Worm (Caenorhabditis elegans) whole organism, L1 larva: Measurements from ENCODE around the gene mks-1.

Experiments
- F16B12.6 ChIP-seq: fragments of 150-350 bp; optimal IDR thresholded peaks from 2 replicates; lab custom pipeline; 2014; ENCODE audit warnings: missing biosample characterization, missing genetic modification characterization
- aly-2 ChIP-seq: fragments of 150-350 bp; optimal IDR thresholded peaks from 2 replicates; lab custom pipeline; 2014; ENCODE audit warnings: missing biosample characterization, missing genetic modification characterization
- ama-1 ChIP-seq: fragments of 150-350 bp; optimal IDR thresholded peaks from 2 replicates; lab custom pipeline; 2014
- blmp-1 ChIP-seq: fragments of 150-350 bp; optimal IDR thresholded peaks from 2 replicates; lab custom pipeline; 2014; ENCODE audit warnings: missing biosample characterization, missing genetic modification characterization
- ceh-63 ChIP-seq: fragments of 200-800 bp; sonication (Bioruptor generic); optimal IDR thresholded peaks from 2 replicates; lab custom pipeline; 2018; ENCODE audit warnings: mild to moderate bottlenecking, missing genetic modification characterization, missing compliant biosample characterization
- ceh-8 ChIP-seq: fragments of 200-800 bp; sonication (Bioruptor generic); optimal IDR thresholded peaks from 2 replicates; lab custom pipeline; 2018; ENCODE audit warnings: mild to moderate bottlenecking, missing genetic modification characterization, moderate library complexity, missing compliant biosample characterization
- ceh-82 ChIP-seq, 3 experiments: fragments of 150-350 bp in 1 of 3; sonication (generic microtip) in 2 of 3; optimal IDR thresholded peaks; 2 replicates each; lab custom pipeline; 2014 to 2017; ENCODE audit warnings: missing biosample characterization in 3 of 3, missing genetic modification characterization in 3 of 3
- ceh-90 ChIP-seq: sonication (generic microtip); optimal IDR thresholded peaks from 2 replicates; lab custom pipeline; 2016; ENCODE audit warnings: missing genetic modification characterization, missing compliant biosample characterization
- ces-1 ChIP-seq: fragments of 150-350 bp; optimal IDR thresholded peaks from 2 replicates; lab custom pipeline; 2014; ENCODE audit warnings: missing biosample characterization, missing genetic modification reagents, missing genetic modification characterization
- dpl-1 ChIP-seq, 3 experiments: fragments of 150-350 bp in 2 of 3; sonication (generic microtip) in 1 of 3; optimal IDR thresholded peaks; 2 replicates each; lab custom pipeline; 2014 to 2017; ENCODE audit warnings: missing biosample characterization in 3 of 3, missing genetic modification characterization in 3 of 3, missing genetic modification reagents in 3 of 3
- egl-27 ChIP-seq, 2 experiments: fragments of 150-350 bp in 1 of 2; sonication (generic microtip); optimal IDR thresholded peaks; 3 replicates each; lab custom pipeline; 2017 to 2018; ENCODE audit warnings: missing biosample characterization in 2 of 2, missing genetic modification characterization in 2 of 2, missing genetic modification reagents in 2 of 2
- elt-3 ChIP-seq, 6 experiments: fragments of 150-350 bp in 1 of 6; sonication (generic microtip); optimal IDR thresholded peaks; 2 replicates each; lab custom pipeline; 2017 to 2018; ENCODE audit warnings: missing biosample characterization in 6 of 6, missing genetic modification characterization in 6 of 6, inconsistent platforms in 1 of 6
- fos-1 ChIP-seq: fragments of 150-350 bp; optimal IDR thresholded peaks from 2 replicates; lab custom pipeline; 2014; ENCODE audit warnings: missing biosample characterization, missing genetic modification characterization
- grh-1 ChIP-seq: fragments of 200-800 bp; sonication (Bioruptor generic); IDR thresholded peaks from 2 replicates; pipeline ENCODE4 v1.3.6; 2022; ENCODE audit warnings: missing genetic modification reagents, missing genetic modification characterization, missing compliant biosample characterization
- hlh-17 ChIP-seq: fragments of 200-800 bp; sonication (Bioruptor generic); optimal IDR thresholded peaks from 2 replicates; lab custom pipeline; 2018; ENCODE audit warnings: missing genetic modification characterization, mild to moderate bottlenecking, missing compliant biosample characterization, moderate library complexity, borderline replicate concordance
- hlh-4 ChIP-seq: sonication (generic microtip); optimal IDR thresholded peaks from 2 replicates; lab custom pipeline; 2016; ENCODE audit warnings: mild to moderate bottlenecking, missing genetic modification characterization, missing compliant biosample characterization
- isw-1 ChIP-seq: fragments of 200-800 bp; sonication (Bioruptor generic); IDR thresholded peaks from 2 replicates; pipeline ENCODE4 v1.3.6; 2022; ENCODE audit warnings: missing genetic modification characterization, missing compliant biosample characterization
- lin-15B ChIP-seq: fragments of 150-350 bp; sonication (generic microtip); optimal IDR thresholded peaks from 3 replicates; lab custom pipeline; 2014; ENCODE audit warnings: missing biosample characterization, missing genetic modification characterization
- lin-39 ChIP-seq: fragments of 150-350 bp; optimal IDR thresholded peaks from 2 replicates; lab custom pipeline; 2014; ENCODE audit warnings: missing biosample characterization, missing genetic modification reagents, missing genetic modification characterization
- lir-3 ChIP-seq: sonication (generic microtip); optimal IDR thresholded peaks from 2 replicates; lab custom pipeline; 2016; ENCODE audit warnings: mild to moderate bottlenecking, missing genetic modification characterization, moderate library complexity, missing compliant biosample characterization; ENCODE audit not compliant: poor library complexity
- mab-9 ChIP-seq: fragments of 200-800 bp; sonication (Bioruptor generic); IDR thresholded peaks from 2 replicates; pipeline ENCODE4 v1.3.6; 2022; ENCODE audit warnings: missing genetic modification reagents, missing genetic modification characterization, missing compliant biosample characterization
- mef-2 ChIP-seq: fragments of 150-350 bp; optimal IDR thresholded peaks from 2 replicates; lab custom pipeline; 2014; ENCODE audit warnings: missing biosample characterization, missing genetic modification characterization
- mep-1 ChIP-seq: fragments of 150-350 bp; optimal IDR thresholded peaks from 2 replicates; lab custom pipeline; 2014; ENCODE audit warnings: missing biosample characterization, missing genetic modification characterization
- nhr-20 ChIP-seq: sonication (generic microtip); optimal IDR thresholded peaks from 2 replicates; lab custom pipeline; 2016; ENCODE audit warnings: mild to moderate bottlenecking, missing genetic modification characterization, missing compliant biosample characterization
- nhr-237 ChIP-seq: fragments of 150-350 bp; optimal IDR thresholded peaks from 2 replicates; lab custom pipeline; 2014; ENCODE audit warnings: missing biosample characterization, missing genetic modification characterization
- nhr-47 ChIP-seq: sonication (generic microtip); optimal IDR thresholded peaks from 2 replicates; lab custom pipeline; 2016; ENCODE audit warnings: mild to moderate bottlenecking, missing genetic modification characterization, moderate library complexity, missing compliant biosample characterization
- nhr-76 ChIP-seq: sonication (generic microtip); optimal IDR thresholded peaks from 2 replicates; lab custom pipeline; 2017; ENCODE audit warnings: missing biosample characterization, missing genetic modification characterization
- nhr-77 ChIP-seq: fragments of 150-350 bp; optimal IDR thresholded peaks from 2 replicates; lab custom pipeline; 2014; ENCODE audit warnings: missing biosample characterization, missing genetic modification characterization
- nhr-84 ChIP-seq: sonication (generic microtip); optimal IDR thresholded peaks from 2 replicates; lab custom pipeline; 2017; ENCODE audit warnings: missing biosample characterization, missing genetic modification characterization
- nhr-90 ChIP-seq: sonication (generic microtip); optimal IDR thresholded peaks from 2 replicates; lab custom pipeline; 2016; ENCODE audit warnings: mild to moderate bottlenecking, missing genetic modification characterization, missing compliant biosample characterization; ENCODE audit not compliant: poor library complexity
- pag-3 ChIP-seq: sonication (generic microtip); optimal IDR thresholded peaks from 2 replicates; lab custom pipeline; 2017; ENCODE audit warnings: missing genetic modification characterization, mild to moderate bottlenecking, missing compliant biosample characterization, antibody characterized with exemption, borderline replicate concordance; ENCODE audit not compliant: insufficient read depth
- pax-3 ChIP-seq: fragments of 200-800 bp; sonication (Bioruptor generic); optimal IDR thresholded peaks from 2 replicates; lab custom pipeline; 2018; ENCODE audit warnings: mild to moderate bottlenecking, missing genetic modification characterization, moderate library complexity, missing compliant biosample characterization
- snu-23 ChIP-seq: sonication (generic microtip); optimal IDR thresholded peaks from 2 replicates; lab custom pipeline; 2016; ENCODE audit warnings: missing genetic modification characterization, missing compliant biosample characterization
- tlp-1 ChIP-seq: fragments of 150-350 bp; optimal IDR thresholded peaks from 2 replicates; lab custom pipeline; 2014; ENCODE audit warnings: missing biosample characterization, missing genetic modification characterization
- unc-98 ChIP-seq: fragments of 200-800 bp; sonication (Bioruptor generic); IDR thresholded peaks from 2 replicates; pipeline ENCODE4 v1.3.6; 2022; ENCODE audit warnings: missing genetic modification characterization, missing compliant biosample characterization
- vab-15 ChIP-seq: sonication (generic microtip); optimal IDR thresholded peaks from 2 replicates; lab custom pipeline; 2017; ENCODE audit warnings: missing genotype, mild to moderate bottlenecking, missing genetic modification characterization, missing compliant biosample characterization
- xbp-1 ChIP-seq: sonication (generic microtip); optimal IDR thresholded peaks from 2 replicates; lab custom pipeline; 2016; ENCODE audit warnings: missing genetic modification characterization, missing compliant biosample characterization
- ztf-4 ChIP-seq: fragments of 150-350 bp; optimal IDR thresholded peaks from 2 replicates; lab custom pipeline; 2014; ENCODE audit warnings: missing biosample characterization, missing genetic modification characterization

mks-1 gene

DNA sequence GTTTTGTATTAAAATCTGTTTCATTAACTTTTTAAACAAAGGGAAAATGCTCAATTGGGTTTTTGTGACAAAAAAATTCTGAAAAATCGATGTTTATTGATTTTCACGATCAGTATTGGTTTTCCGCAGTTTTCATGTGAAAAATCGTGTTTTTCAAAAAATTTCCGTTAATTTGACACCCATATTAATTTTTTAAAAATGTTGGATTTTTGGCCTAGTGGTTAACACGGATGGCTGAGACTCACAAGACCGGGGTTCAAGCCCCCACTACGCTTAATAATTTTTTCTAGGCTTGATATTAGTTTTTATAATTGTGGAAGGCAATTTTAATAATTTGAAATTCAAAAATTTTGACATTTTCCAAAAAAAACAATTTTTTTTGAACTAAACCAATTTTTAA is 4.6 kb downstream of the mks-1 start:
- no peak for TF ChIP-seq dpl-1 (GFP tag; optimal IDR thresholded peaks at IDR 0.05; lab: Kevin White, UChicago)
- TF ChIP-seq pag-3 = no peak
- no peak for TF ChIP-seq mab-9 (GFP tag; lab: Robert Waterston, UW)
- TF ChIP-seq vab-15 (tag; lab: Kevin White, UChicago) = no peak
- TF ChIP-seq lin-15B (tag; lab: Kevin White, UChicago) = no peak
- no peak for TF ChIP-seq lir-3 (tag; lab: Kevin White, UChicago)
- no peak for TF ChIP-seq snu-23 (GFP tag; lab: Kevin White, UChicago)
- TF ChIP-seq nhr-47 (tag; lab: Kevin White, UChicago) = no peak
- TF ChIP-seq nhr-237 = no peak
- no peak for TF ChIP-seq nhr-76 (tag; lab: Kevin White, UChicago)
- TF ChIP-seq, all 84 proteins: peak for 0

ce11 chrIII:3191195-3191594 is 5.1 kb downstream of the mks-1 start, which contains the start of gene R148.8:
R148.8 (plus strand) TSS chrIII:3191495.
- TF ChIP-seq nhr-90 (tag; lab: Kevin White, UChicago) (no peak), nhr-20 (no peak), mef-2 (tag; lab: Kevin White, UChicago) (no peak), isw-1 (GFP tag; lab: Robert Waterston, UW) (no peak), ces-1 (GFP tag; lab: Kevin White, UChicago) (no peak), ceh-63 (no peak), nhr-84 (tag; lab: Kevin White, UChicago) (no peak), tlp-1 (no peak), egl-27 (tag; optimal IDR thresholded peaks at IDR 0.05; lab: Kevin White, UChicago) (no peak), pax-3 (tag; lab: Kevin White, UChicago) (no peak), aly-2 (tag; lab: Kevin White, UChicago) (no peak), unc-98 (GFP tag; lab: Robert Waterston, UW) (no peak), fos-1 (tag; lab: Kevin White, UChicago) (no peak), lir-3 (tag; lab: Kevin White, UChicago) (no peak), ceh-82 (tag; optimal IDR thresholded peaks at IDR 0.05; lab: Kevin White, UChicago) (no peak), blmp-1 (no peak), nhr-237 (no peak)

DNA sequence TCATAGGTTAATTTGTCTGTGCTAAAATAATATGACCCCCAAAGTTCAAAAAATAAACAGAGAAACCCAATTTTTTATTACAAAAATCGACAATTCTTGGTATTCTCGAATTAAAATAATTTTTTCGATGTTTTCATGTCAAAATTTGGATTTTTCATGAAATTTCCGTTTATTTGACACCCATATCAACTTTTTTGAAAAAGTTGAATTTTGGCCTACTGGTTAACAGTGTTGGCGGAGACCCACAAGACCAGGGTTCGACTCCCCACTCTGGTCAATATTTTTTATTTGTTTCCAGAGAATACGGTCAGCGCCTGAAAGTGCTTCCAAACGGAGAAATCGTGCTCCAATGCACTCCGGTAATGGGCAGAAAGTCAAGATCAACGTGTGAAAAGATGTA is 5.6 kb downstream of the mks-1 start:
- TF ChIP-seq hlh-4 (tag; lab: Kevin White, UChicago) (no peak), mep-1 (tag; lab: Kevin White, UChicago) (no peak)

ce11 chrIII:3197904-3198303 is 11.8 kb downstream of the mks-1 start:
- TF ChIP-seq nhr-20 = no peak
- TF ChIP-seq hlh-17 = no peak
- TF ChIP-seq F16B12.6 (tag; lab: Kevin White, UChicago) = no peak
- TF ChIP-seq nhr-77 (tag; lab: Kevin White, UChicago) = no peak
- TF ChIP-seq xbp-1 (tag; lab: Kevin White, UChicago) = no peak
- TF ChIP-seq ceh-90 (tag; lab: Kevin White, UChicago) = no peak
- no peak for TF ChIP-seq ces-1 (GFP tag; lab: Kevin White, UChicago)
- no peak for TF ChIP-seq ama-1 (lab: Kevin White, UChicago)
- TF ChIP-seq lin-39 (tag; lab: Kevin White, UChicago) = no peak
- TF ChIP-seq grh-1 (GFP tag; lab: Robert Waterston, UW) = no peak
- TF ChIP-seq elt-3 (tag; optimal IDR thresholded peaks at IDR 0.05; lab: Kevin White, UChicago) = no peak
- TF ChIP-seq ceh-8 (GFP tag; lab: Kevin White, UChicago) = no peak
- TF ChIP-seq hlh-4 (tag; lab: Kevin White, UChicago) = no peak
- TF ChIP-seq ztf-4 (tag; lab: Kevin White, UChicago) = no peak
- TF ChIP-seq nhr-47 (tag; lab: Kevin White, UChicago) = no peak
- TF ChIP-seq, all 84 proteins: peak for 0
